Fruit fly (Drosophila melanogaster) whole organism, embryonic: ENCODE measurements around the gene CG1896.
A peak's percentile ranks its signal among the peaks of the same experiment; 100 is the strongest.

Experiments
- Adf1 ChIP-seq: fragments of 200-800 bp; sonication (Bioruptor generic); IDR thresholded peaks from 2 replicates; pipeline ENCODE4 v1.3.6; 2022; ENCODE audit warnings: missing biosample characterization, missing genetic modification characterization
- Atf-2 ChIP-seq: fragments of 200-800 bp; sonication (Bioruptor generic); optimal IDR thresholded peaks from 2 replicates; lab custom pipeline; 2016; ENCODE audit warnings: missing biosample characterization, missing genetic modification characterization
- B-H2 ChIP-seq: fragments of 200-800 bp; sonication (Bioruptor generic); optimal IDR thresholded peaks from 2 replicates; lab custom pipeline; 2018; ENCODE audit warnings: missing biosample characterization, mild to moderate bottlenecking, missing genetic modification characterization
- CG10267 ChIP-seq: fragments of 200-800 bp; sonication (Bioruptor generic); optimal IDR thresholded peaks from 2 replicates; lab custom pipeline; 2018; ENCODE audit warnings: missing biosample characterization, mild to moderate bottlenecking, missing genetic modification characterization, moderate library complexity
- CG12071 ChIP-seq: fragments of 200-800 bp; sonication (Bioruptor generic); optimal IDR thresholded peaks from 3 replicates; lab custom pipeline; 2018; ENCODE audit warnings: missing biosample characterization, mild to moderate bottlenecking, missing genetic modification characterization
- CG13894 ChIP-seq: fragments of 200-800 bp; sonication (Bioruptor generic); optimal IDR thresholded peaks from 3 replicates; lab custom pipeline; 2018; ENCODE audit warnings: missing biosample characterization, mild to moderate bottlenecking, missing genetic modification characterization, moderate library complexity
- CG14050 ChIP-seq: fragments of 200-800 bp; sonication (Bioruptor generic); IDR thresholded peaks from 3 replicates; pipeline ENCODE4 v1.3.6; 2022; ENCODE audit warnings: missing biosample characterization, missing genetic modification characterization
- CG15011 ChIP-seq: fragments of 200-800 bp; sonication (Bioruptor generic); optimal IDR thresholded peaks from 3 replicates; lab custom pipeline; 2018; ENCODE audit warnings: missing biosample characterization, mild to moderate bottlenecking, missing genetic modification characterization
- CG1602 ChIP-seq: fragments of 200-800 bp; sonication (Bioruptor generic); optimal IDR thresholded peaks from 3 replicates; lab custom pipeline; 2016; ENCODE audit warnings: missing biosample characterization, missing genetic modification characterization
- CG16863 ChIP-seq: fragments of 200-800 bp; sonication (Bioruptor generic); optimal IDR thresholded peaks from 3 replicates; lab custom pipeline; 2016; ENCODE audit warnings: missing biosample characterization, missing genetic modification characterization
- CG17186 ChIP-seq: fragments of 200-800 bp; sonication (Bioruptor generic); optimal IDR thresholded peaks from 3 replicates; lab custom pipeline; 2017; ENCODE audit warnings: missing biosample characterization, missing genetic modification reagents, missing genetic modification characterization
- CG2889 ChIP-seq: fragments of 200-800 bp; sonication (Bioruptor generic); IDR thresholded peaks from 3 replicates; pipeline ENCODE4 v1.3.6; 2022; ENCODE audit warnings: missing biosample characterization, missing genetic modification characterization
- CG3065 ChIP-seq: fragments of 200-800 bp; sonication (Bioruptor generic); optimal IDR thresholded peaks from 2 replicates; lab custom pipeline; 2016; ENCODE audit warnings: missing biosample characterization, missing genetic modification characterization
- CG31441 ChIP-seq: fragments of 200-800 bp; sonication (Bioruptor generic); IDR thresholded peaks from 2 replicates; pipeline ENCODE4 v1.3.6; 2022; ENCODE audit warnings: missing biosample characterization, missing genetic modification characterization
- CG3995 ChIP-seq: fragments of 200-800 bp; sonication (Bioruptor generic); optimal IDR thresholded peaks from 3 replicates; lab custom pipeline; 2016; ENCODE audit warnings: missing biosample characterization, missing genetic modification characterization
- CG5180 ChIP-seq: fragments of 200-800 bp; sonication (Bioruptor generic); optimal IDR thresholded peaks from 3 replicates; lab custom pipeline; 2017; ENCODE audit warnings: missing biosample characterization, missing genetic modification characterization, mild to moderate bottlenecking, moderate library complexity, missing genetic modification reagents
- CG7963 ChIP-seq: fragments of 200-800 bp; sonication (Bioruptor generic); IDR thresholded peaks from 3 replicates; pipeline ENCODE4 v1.3.6; 2022; ENCODE audit warnings: missing biosample characterization, missing genetic modification characterization; ENCODE audit not compliant: partially characterized antibody
- CG8944 ChIP-seq: fragments of 200-800 bp; sonication (Bioruptor generic); optimal IDR thresholded peaks from 3 replicates; lab custom pipeline; 2016; ENCODE audit warnings: missing biosample characterization, missing genetic modification characterization
- CoRest ChIP-seq: fragments of 200-800 bp; sonication (Bioruptor generic); optimal IDR thresholded peaks from 3 replicates; lab custom pipeline; 2018; ENCODE audit warnings: missing biosample characterization, mild to moderate bottlenecking, missing genetic modification characterization, moderate library complexity
- D19B ChIP-seq: fragments of 200-800 bp; sonication (Bioruptor generic); optimal IDR thresholded peaks from 2 replicates; lab custom pipeline; 2017; ENCODE audit warnings: missing biosample characterization, mild to moderate bottlenecking, missing genetic modification characterization
- Dbx ChIP-seq: fragments of 200-800 bp; sonication (Bioruptor generic); IDR thresholded peaks from 3 replicates; pipeline ENCODE4 v1.3.6; 2022; ENCODE audit warnings: missing biosample characterization, missing genetic modification characterization
- Ets97D ChIP-seq: fragments of 200-800 bp; sonication (Bioruptor generic); optimal IDR thresholded peaks from 3 replicates; lab custom pipeline; 2016; ENCODE audit warnings: missing biosample characterization, missing genetic modification characterization
- Fer1 ChIP-seq: fragments of 200-800 bp; sonication (Bioruptor generic); optimal IDR thresholded peaks from 2 replicates; lab custom pipeline; 2017; ENCODE audit warnings: missing biosample characterization, mild to moderate bottlenecking, missing genetic modification characterization
- Fer2 ChIP-seq: fragments of 200-800 bp; sonication (Bioruptor generic); optimal IDR thresholded peaks from 2 replicates; lab custom pipeline; 2018; ENCODE audit warnings: missing biosample characterization, mild to moderate bottlenecking, missing genetic modification characterization, moderate library complexity
- Hr78 ChIP-seq, 2 experiments: fragments of 200-800 bp in 1 of 2; fragments of >200 bp in 1 of 2; sonication (Bioruptor generic) in 1 of 2; optimal IDR thresholded peaks; 2 replicates each; lab custom pipeline; 2017 to 2019; ENCODE audit warnings: missing biosample characterization in 2 of 2, missing genetic modification characterization in 2 of 2, mild to moderate bottlenecking in 1 of 2, moderate library complexity in 1 of 2
- Hsf ChIP-seq: fragments of 200-800 bp; sonication (Bioruptor generic); optimal IDR thresholded peaks from 3 replicates; lab custom pipeline; 2016; ENCODE audit warnings: missing biosample characterization, missing genetic modification characterization
- Jarid2 ChIP-seq: fragments of 200-800 bp; sonication (Bioruptor generic); optimal IDR thresholded peaks from 3 replicates; lab custom pipeline; 2017; ENCODE audit warnings: mild to moderate bottlenecking, missing biosample characterization, missing genetic modification reagents, missing genetic modification characterization
- MTF-1 ChIP-seq: fragments of 200-800 bp; sonication (Bioruptor generic); optimal IDR thresholded peaks from 2 replicates; lab custom pipeline; 2018; ENCODE audit warnings: missing biosample characterization, mild to moderate bottlenecking, missing genetic modification characterization, borderline replicate concordance
- NC2α ChIP-seq: fragments of 200-800 bp; sonication (Bioruptor generic); optimal IDR thresholded peaks from 2 replicates; lab custom pipeline; 2016; ENCODE audit warnings: missing biosample characterization, missing genetic modification characterization
- al ChIP-seq: fragments of 200-800 bp; sonication (Bioruptor generic); IDR thresholded peaks from 2 replicates; pipeline ENCODE4 v1.3.6; 2022; ENCODE audit warnings: missing biosample characterization, missing genetic modification characterization
- btn ChIP-seq: fragments of 200-800 bp; sonication (Bioruptor generic); optimal IDR thresholded peaks from 2 replicates; lab custom pipeline; 2016; ENCODE audit warnings: missing biosample characterization, missing genetic modification characterization
- caup ChIP-seq: fragments of 200-800 bp; sonication (Bioruptor generic); optimal IDR thresholded peaks from 3 replicates; lab custom pipeline; 2017; ENCODE audit warnings: missing biosample characterization, mild to moderate bottlenecking, missing genetic modification characterization, moderate library complexity; ENCODE audit not compliant: severe bottlenecking
- chinmo ChIP-seq: fragments of 200-800 bp; sonication (Bioruptor generic); IDR thresholded peaks from 4 replicates; pipeline ENCODE4 v1.3.6; 2022; ENCODE audit warnings: missing biosample characterization, missing genetic modification characterization; ENCODE audit not compliant: partially characterized antibody
- chm ChIP-seq: fragments of 200-800 bp; sonication (Bioruptor generic); IDR thresholded peaks from 2 replicates; pipeline ENCODE4 v1.3.6; 2022; ENCODE audit warnings: missing biosample characterization, missing genetic modification characterization
- dysf ChIP-seq: fragments of 200-800 bp; sonication (Bioruptor generic); IDR thresholded peaks from 3 replicates; pipeline ENCODE4 v1.3.6; 2022; ENCODE audit warnings: missing biosample characterization, missing genetic modification characterization
- emc ChIP-seq: fragments of 200-800 bp; sonication (Bioruptor generic); optimal IDR thresholded peaks from 2 replicates; lab custom pipeline; 2016; ENCODE audit warnings: missing biosample characterization, missing genetic modification characterization
- eyg ChIP-seq: fragments of 200-800 bp; sonication (Bioruptor generic); optimal IDR thresholded peaks from 3 replicates; lab custom pipeline; 2016; ENCODE audit warnings: missing biosample characterization, missing genetic modification characterization
- ftz-f1 ChIP-seq: fragments of 200-800 bp; sonication (Bioruptor generic); optimal IDR thresholded peaks from 2 replicates; lab custom pipeline; 2016; ENCODE audit warnings: missing biosample characterization, missing genetic modification characterization
- grn ChIP-seq: fragments of 200-800 bp; sonication (Bioruptor generic); optimal IDR thresholded peaks from 3 replicates; lab custom pipeline; 2017; ENCODE audit warnings: missing biosample characterization, missing genetic modification characterization
- gro ChIP-seq: fragments of 200-800 bp; sonication (Bioruptor generic); optimal IDR thresholded peaks from 2 replicates; lab custom pipeline; 2016; ENCODE audit warnings: missing biosample characterization, missing genetic modification characterization
- her ChIP-seq: fragments of 200-800 bp; sonication (Bioruptor generic); optimal IDR thresholded peaks from 2 replicates; lab custom pipeline; 2016; ENCODE audit warnings: missing biosample characterization, missing genetic modification characterization
- knrl ChIP-seq: fragments of 200-800 bp; sonication (Bioruptor generic); IDR thresholded peaks from 3 replicates; pipeline ENCODE4 v1.3.6; 2022; ENCODE audit warnings: missing biosample characterization, missing genetic modification characterization; ENCODE audit not compliant: partially characterized antibody
- lab ChIP-seq: fragments of 200-800 bp; sonication (Bioruptor generic); optimal IDR thresholded peaks from 3 replicates; lab custom pipeline; 2017; ENCODE audit warnings: missing biosample characterization, missing genetic modification characterization, mild to moderate bottlenecking, moderate library complexity, missing genetic modification reagents
- lmd ChIP-seq: fragments of 200-800 bp; sonication (Bioruptor generic); IDR thresholded peaks from 2 replicates; pipeline ENCODE4 v1.3.6; 2022; ENCODE audit warnings: missing biosample characterization, missing genetic modification characterization
- pho ChIP-seq: fragments of 200-800 bp; sonication (Bioruptor generic); optimal IDR thresholded peaks from 2 replicates; lab custom pipeline; 2016; ENCODE audit warnings: missing biosample characterization, missing genetic modification characterization
- pnt ChIP-seq: fragments of 200-800 bp; sonication (Bioruptor generic); optimal IDR thresholded peaks from 3 replicates; lab custom pipeline; 2016; ENCODE audit warnings: missing biosample characterization, missing genetic modification characterization
- pum ChIP-seq: fragments of 200-800 bp; sonication (Bioruptor generic); optimal IDR thresholded peaks from 2 replicates; lab custom pipeline; 2016; ENCODE audit warnings: missing biosample characterization, missing genetic modification characterization
- sens ChIP-seq: fragments of 200-800 bp; sonication (Bioruptor generic); peaks from one replicate; lab custom pipeline; 2016; ENCODE audit warnings: missing biosample characterization, missing genetic modification characterization
- tgo ChIP-seq: fragments of 200-800 bp; sonication (Bioruptor generic); IDR thresholded peaks from 3 replicates; pipeline ENCODE4 v1.3.6; 2022; ENCODE audit warnings: missing biosample characterization, missing genetic modification characterization
- toy ChIP-seq: fragments of 200-800 bp; sonication (Bioruptor generic); IDR thresholded peaks from 2 replicates; pipeline ENCODE4 v1.3.6; 2022; ENCODE audit warnings: missing biosample characterization, missing genetic modification characterization
- usp ChIP-seq: fragments of >200 bp; optimal IDR thresholded peaks from 2 replicates; lab custom pipeline; 2017; ENCODE audit warnings: missing biosample characterization, missing genetic modification characterization

Gene CG1896

DNA sequence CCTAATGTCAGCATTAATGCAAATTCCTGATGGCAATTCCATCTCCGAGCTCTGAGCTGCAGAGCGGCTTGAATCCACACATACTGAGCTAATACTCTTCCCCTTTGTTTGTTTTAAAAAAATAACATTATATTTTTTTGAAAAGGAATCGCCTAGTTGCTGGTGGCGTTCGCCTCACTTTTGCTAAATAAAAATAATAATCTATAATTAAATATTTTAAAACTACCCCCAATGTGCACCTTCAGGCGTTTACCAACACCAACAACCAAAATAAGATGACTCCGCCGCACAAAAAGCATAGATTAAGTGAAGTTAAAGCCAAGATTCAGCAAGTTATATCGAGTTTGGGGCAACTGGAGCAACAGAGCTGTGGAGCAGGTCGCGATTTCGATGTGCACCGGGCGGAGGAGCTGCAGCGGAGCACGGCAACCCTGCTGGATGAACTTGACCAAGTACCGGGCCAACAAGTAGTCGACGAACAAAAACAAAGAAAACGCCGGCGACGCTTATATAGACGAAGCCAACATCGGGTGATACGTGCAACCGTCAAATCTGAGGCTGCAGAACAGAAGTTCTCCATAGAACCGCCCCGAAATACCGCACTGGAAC is at the start of gene CG1896 (continued):
- TF ChIP-seq btn (GFP tag; lab: Kevin White, UChicago) = no peak
- TF ChIP-seq CG13894 (tag; lab: Kevin White, UChicago) = no peak
- no peak for TF ChIP-seq gro (GFP tag; lab: Kevin White, UChicago)
- TF ChIP-seq Adf1 (GFP tag; lab: Robert Waterston, UW) = no peak
- peak; percentile 5 for TF ChIP-seq MTF-1 (GFP tag; lab: Kevin White, UChicago)
- no peak for TF ChIP-seq CG3995
- TF ChIP-seq ftz-f1 (GFP tag; lab: Kevin White, UChicago) = peak; percentile 48
- TF ChIP-seq al (GFP tag; lab: Robert Waterston, UW) = no peak
- peak; percentile 54; the same call in 1 of the 3 replicates for TF ChIP-seq dysf (GFP tag; lab: Robert Waterston, UW)
- no peak for TF ChIP-seq toy (GFP tag; lab: Robert Waterston, UW)
- TF ChIP-seq caup (GFP tag; lab: Kevin White, UChicago) = peak; percentile 54
- TF ChIP-seq eyg (GFP tag; lab: Kevin White, UChicago) = no peak
- TF ChIP-seq D19B = peak; percentile 19
- TF ChIP-seq tgo (GFP tag; lab: Robert Waterston, UW) = peak; percentile 29; the same call in 1 of the 3 replicates
- TF ChIP-seq CG1602 (GFP tag; lab: Kevin White, UChicago) = peak; percentile 41
- TF ChIP-seq CG31441 (GFP tag; lab: Robert Waterston, UW) = no peak; the same call in 1 of the 2 replicates
- TF ChIP-seq CG15011 (GFP tag; lab: Kevin White, UChicago) = no peak
- TF ChIP-seq CG12071 = no peak
- TF ChIP-seq Atf-2 (GFP tag; lab: Kevin White, UChicago) = no peak
- no peak for TF ChIP-seq usp
- TF ChIP-seq Dbx (GFP tag; lab: Robert Waterston, UW) = no peak; the same call in 2 of the 3 replicates
- 0 out of 3 replicates have a peak, but pooled peaks have one; percentile 24 for TF ChIP-seq CG14050 (GFP tag; lab: Robert Waterston, UW)
- TF ChIP-seq grn = no peak
- TF ChIP-seq her (GFP tag; lab: Kevin White, UChicago) = no peak
- TF ChIP-seq CoRest (tag; lab: Kevin White, UChicago) = peak; percentile 45
- TF ChIP-seq pho = no peak
- no peak for TF ChIP-seq Jarid2 (GFP tag; lab: Kevin White, UChicago)
- TF ChIP-seq chm (GFP tag; lab: Robert Waterston, UW) = 0 out of 2 replicates have a peak, but pooled peaks have one; percentile 39
- no peak for TF ChIP-seq CG17186 (GFP tag; lab: Kevin White, UChicago)
- TF ChIP-seq emc = no peak
- peak; percentile 50 for TF ChIP-seq Fer1 (GFP tag; lab: Kevin White, UChicago)
- no peak for TF ChIP-seq CG7963 (GFP tag; lab: Robert Waterston, UW)
- TF ChIP-seq CG16863 (GFP tag; lab: Kevin White, UChicago) = no peak
- TF ChIP-seq sens (GFP tag; lab: Kevin White, UChicago) = peak; percentile 77
- TF ChIP-seq B-H2 (GFP tag; lab: Kevin White, UChicago) = no peak
- TF ChIP-seq Hsf (GFP tag; lab: Kevin White, UChicago) = no peak
- no peak for TF ChIP-seq CG8944 (GFP tag; lab: Kevin White, UChicago)
- no peak for TF ChIP-seq NC2α (GFP tag; lab: Kevin White, UChicago)
- peak; percentile 90 for TF ChIP-seq CG10267 (tag; lab: Kevin White, UChicago)
- TF ChIP-seq Ets97D (GFP tag; lab: Kevin White, UChicago) = no peak
- no peak for TF ChIP-seq lmd (GFP tag; lab: Robert Waterston, UW)
- no peak for TF ChIP-seq Fer2
- no peak for TF ChIP-seq CG3065 (GFP tag; lab: Kevin White, UChicago)
- TF ChIP-seq CG2889 = no peak
- TF ChIP-seq lab (GFP tag; lab: Kevin White, UChicago) = no peak
- no peak for TF ChIP-seq knrl (GFP tag; lab: Robert Waterston, UW)
- no peak for TF ChIP-seq pum (GFP tag; lab: Kevin White, UChicago)
- TF ChIP-seq chinmo (GFP tag; lab: Robert Waterston, UW) = no peak
- no peak for TF ChIP-seq CG5180
- no peak for TF ChIP-seq Hr78 (GFP tag; optimal IDR thresholded peaks at IDR 0.05; lab: Kevin White, UChicago)
- no peak for TF ChIP-seq pnt (GFP tag; lab: Kevin White, UChicago)
